Worm (Caenorhabditis elegans): ENCODE results near the gene F52G2.3.
A peak's percentile ranks its signal among the peaks of the same experiment; 100 is the strongest.

Gene F52G2.3

ce11 chrIV:13559020-13559419, 11.0 kb upstream of the F52G2.3 start:
- TF ChIP-seq W03F9.2 (tag; optimal IDR thresholded peaks at IDR 0.05) (no peak), him-1 (tag; optimal IDR thresholded peaks at IDR 0.05) (no peak), dao-5 (tag; optimal IDR thresholded peaks at IDR 0.05) (no peak)

- TF ChIP-seq him-1 (tag; optimal IDR thresholded peaks at IDR 0.05) (no peak), W03F9.2 (tag; optimal IDR thresholded peaks at IDR 0.05) (no peak), dao-5 (tag; optimal IDR thresholded peaks at IDR 0.05) (no peak)
Measured at ce11 chrIV:13557393-13557792, 9.4 kb upstream of the F52G2.3 start.

ce11 chrIV:13555508-13555907, 7.5 kb upstream of the F52G2.3 start:
- TF ChIP-seq dao-5 (tag; optimal IDR thresholded peaks at IDR 0.05), result no peak
- TF ChIP-seq W03F9.2 (tag; optimal IDR thresholded peaks at IDR 0.05), result no peak

- TF ChIP-seq dao-5 (tag; optimal IDR thresholded peaks at IDR 0.05) (no peak), W03F9.2 (tag; optimal IDR thresholded peaks at IDR 0.05) (no peak), him-1 (tag; optimal IDR thresholded peaks at IDR 0.05) (no peak)
Measured at ce11 chrIV:13554350-13554749, 6.3 kb upstream of the F52G2.3 start.

- TF ChIP-seq him-1 (tag; optimal IDR thresholded peaks at IDR 0.05), result no peak
- no peak for TF ChIP-seq W03F9.2 (tag; optimal IDR thresholded peaks at IDR 0.05)
- no peak for TF ChIP-seq dao-5 (tag; optimal IDR thresholded peaks at IDR 0.05)
Measured at ce11 chrIV:13549350-13549749, 1.3 kb upstream of the F52G2.3 start.

- TF ChIP-seq dao-5 (tag; optimal IDR thresholded peaks at IDR 0.05) (no peak), W03F9.2 (tag; optimal IDR thresholded peaks at IDR 0.05) (no peak), him-1 (tag; optimal IDR thresholded peaks at IDR 0.05) (no peak)
Measured at ce11 chrIV:13540165-13540564, 7.9 kb downstream of the F52G2.3 start, which contains the start of gene rsd-2. Gene rsd-2, minus strand, starts transcription at chrIV:13540265.

ce11 chrIV:13538901-13539300, 9.1 kb downstream of the F52G2.3 start:
- TF ChIP-seq dao-5 (tag; optimal IDR thresholded peaks at IDR 0.05) (no peak), him-1 (tag; optimal IDR thresholded peaks at IDR 0.05) (no peak), W03F9.2 (tag; optimal IDR thresholded peaks at IDR 0.05) (no peak)

ce11 chrIV:13525223-13525622, 22.8 kb downstream of the F52G2.3 start:
- TF ChIP-seq W03F9.2 (tag; optimal IDR thresholded peaks at IDR 0.05), result no peak
- no peak for TF ChIP-seq dao-5 (tag; optimal IDR thresholded peaks at IDR 0.05)
- TF ChIP-seq him-1 (tag; optimal IDR thresholded peaks at IDR 0.05), result no peak

- TF ChIP-seq W03F9.2 (tag; optimal IDR thresholded peaks at IDR 0.05), result peak; percentile 33
- no peak for TF ChIP-seq him-1 (tag; optimal IDR thresholded peaks at IDR 0.05)
- no peak for TF ChIP-seq dao-5 (tag; optimal IDR thresholded peaks at IDR 0.05)
Measured at ce11 chrIV:13521785-13522184, 26.2 kb downstream of the F52G2.3 start, which contains the start of gene dcap-2. Gene dcap-2, minus strand, starts transcription at chrIV:13521870.

- no peak for TF ChIP-seq W03F9.2 (tag; optimal IDR thresholded peaks at IDR 0.05)
- no peak for TF ChIP-seq him-1 (tag; optimal IDR thresholded peaks at IDR 0.05)
Measured at ce11 chrIV:13513010-13513409, 35.0 kb downstream of the F52G2.3 start.

ce11 chrIV:13512112-13512569, 35.9 kb downstream of the F52G2.3 start, which contains the start of gene puf-3:
Gene puf-3, minus strand, starts transcription at chrIV:13512162.
- TF ChIP-seq W03F9.2 (tag; optimal IDR thresholded peaks at IDR 0.05) (no peak), him-1 (tag; optimal IDR thresholded peaks at IDR 0.05) (no peak), dao-5 (tag; optimal IDR thresholded peaks at IDR 0.05) (no peak)

- TF ChIP-seq dao-5 (tag; optimal IDR thresholded peaks at IDR 0.05) (no peak), W03F9.2 (tag; optimal IDR thresholded peaks at IDR 0.05) (no peak), him-1 (tag; optimal IDR thresholded peaks at IDR 0.05) (no peak)
Measured at ce11 chrIV:13510049-13510448, 38.0 kb downstream of the F52G2.3 start.

ce11 chrIV:13508924-13509323, 39.1 kb downstream of the F52G2.3 start, which contains the start of gene afmd-2:
Gene afmd-2, plus strand, starts transcription at chrIV:13509224.
- TF ChIP-seq dao-5 (tag; optimal IDR thresholded peaks at IDR 0.05) (no peak), W03F9.2 (tag; optimal IDR thresholded peaks at IDR 0.05) (no peak), him-1 (tag; optimal IDR thresholded peaks at IDR 0.05) (no peak)

ce11 chrIV:13505662-13506061, 42.4 kb downstream of the F52G2.3 start, which contains the start of gene nlp-17:
Gene nlp-17, minus strand, starts transcription at chrIV:13505762.
- TF ChIP-seq dao-5 (tag; optimal IDR thresholded peaks at IDR 0.05) (no peak), him-1 (tag; optimal IDR thresholded peaks at IDR 0.05) (no peak), W03F9.2 (tag; optimal IDR thresholded peaks at IDR 0.05) (no peak)

- TF ChIP-seq W03F9.2 (tag; optimal IDR thresholded peaks at IDR 0.05) (no peak), dao-5 (tag; optimal IDR thresholded peaks at IDR 0.05) (no peak), him-1 (tag; optimal IDR thresholded peaks at IDR 0.05) (no peak)
Measured at ce11 chrIV:13505144-13505543, 42.9 kb downstream of the F52G2.3 start, which contains the start of gene seld-1. Gene seld-1, plus strand, starts transcription at chrIV:13505444.
